Worm (Caenorhabditis elegans): ENCODE results near the gene cyn-12.

- TF ChIP-seq R02D3.7 (tag; optimal IDR thresholded peaks at IDR 0.05) (no peak), nhr-12 (tag; optimal IDR thresholded peaks at IDR 0.05) (no peak), nhr-28 (tag; optimal IDR thresholded peaks at IDR 0.05) (no peak), jun-1 (tag; optimal IDR thresholded peaks at IDR 0.05) (no peak), elt-3 (tag; optimal IDR thresholded peaks at IDR 0.05) (peak in 1 of 3 experiments; percentile 61), ZK546.5 (tag; optimal IDR thresholded peaks at IDR 0.05) (no peak)
These were observed 1.2 kb downstream of the cyn-12 start, which contains the start of gene grsp-3 for ce11 chrIV:7131780-7132179.

Data from whole organism, L3 larva.